Worm (Caenorhabditis elegans) whole organism, L4 larva: ENCODE results near the gene alkb-7.
A peak's percentile ranks its signal among the peaks of the same experiment; 100 is the strongest.

Experiments
- F10B5.3 ChIP-seq: sonication (generic microtip); optimal IDR thresholded peaks from 2 replicates; lab custom pipeline; 2016; ENCODE audit warnings: mild to moderate bottlenecking, missing genetic modification characterization, missing compliant biosample characterization
- F37D6.2 ChIP-seq: sonication (generic microtip); optimal IDR thresholded peaks from 2 replicates; lab custom pipeline; 2016; ENCODE audit warnings: mild to moderate bottlenecking, missing genetic modification characterization, missing compliant biosample characterization
- T20F7.1 ChIP-seq: fragments of 200-800 bp; sonication (Bioruptor generic); optimal IDR thresholded peaks from 2 replicates; lab custom pipeline; 2018; ENCODE audit warnings: mild to moderate bottlenecking, missing genetic modification characterization, missing compliant biosample characterization
- T26A8.4 ChIP-seq: fragments of 200-800 bp; sonication (Bioruptor generic); IDR thresholded peaks from 2 replicates; pipeline ENCODE4 v1.3.6; 2022; ENCODE audit warnings: missing genetic modification characterization, missing compliant biosample characterization
- Y48G9A.11 ChIP-seq: fragments of 200-800 bp; sonication (Bioruptor generic); IDR thresholded peaks from 2 replicates; pipeline ENCODE4 v1.3.6; 2022; ENCODE audit warnings: missing genetic modification reagents, missing genetic modification characterization, missing compliant biosample characterization
- aha-1 ChIP-seq: fragments of 150-350 bp; peaks from one replicate; lab custom pipeline; 2014; ENCODE audit warnings: missing biosample characterization, missing genetic modification characterization
- attf-4 ChIP-seq: sonication (generic microtip); optimal IDR thresholded peaks from 3 replicates; lab custom pipeline; 2017; ENCODE audit warnings: missing biosample characterization, missing genetic modification characterization
- ceh-28 ChIP-seq: fragments of 150-350 bp; optimal IDR thresholded peaks from 2 replicates; lab custom pipeline; 2014; ENCODE audit warnings: missing biosample characterization, missing genetic modification reagents, missing genetic modification characterization
- ceh-62 ChIP-seq: sonication (generic microtip); optimal IDR thresholded peaks from 2 replicates; lab custom pipeline; 2017; ENCODE audit warnings: missing biosample characterization, missing genetic modification characterization
- ctbp-1 ChIP-seq: fragments of 200-800 bp; sonication (Bioruptor generic); IDR thresholded peaks from 2 replicates; pipeline ENCODE4 v1.3.6; 2022; ENCODE audit warnings: missing genetic modification reagents, missing genetic modification characterization, missing compliant biosample characterization
- daf-16 ChIP-seq, 3 experiments: sonication (generic microtip); optimal IDR thresholded peaks; 2 replicates each; lab custom pipeline; 2016 to 2017; ENCODE audit warnings: missing genetic modification characterization in 3 of 3, missing genetic modification reagents in 3 of 3, mild to moderate bottlenecking in 2 of 3, missing compliant biosample characterization in 2 of 3, missing biosample characterization in 1 of 3, moderate library complexity in 1 of 3
- daf-19 ChIP-seq: fragments of 200-800 bp; sonication (Bioruptor generic); conservative IDR thresholded peaks from 2 replicates; pipeline ENCODE4 v1.3.6; 2022; ENCODE audit warnings: missing genetic modification characterization, missing compliant biosample characterization
- dpl-1 ChIP-seq: fragments of 150-350 bp; optimal IDR thresholded peaks from 2 replicates; lab custom pipeline; 2014; ENCODE audit warnings: missing biosample characterization, missing genetic modification reagents, missing genetic modification characterization
- fkh-10 ChIP-seq: fragments of 150-350 bp; optimal IDR thresholded peaks from 2 replicates; lab custom pipeline; 2014; ENCODE audit warnings: missing biosample characterization, missing genetic modification reagents, missing genetic modification characterization
- gei-8 ChIP-seq: fragments of 200-800 bp; sonication (Bioruptor generic); optimal IDR thresholded peaks from 2 replicates; lab custom pipeline; 2018; ENCODE audit warnings: mild to moderate bottlenecking, missing genetic modification characterization, missing compliant biosample characterization
- hlh-11 ChIP-seq: fragments of 200-800 bp; sonication (Bioruptor generic); optimal IDR thresholded peaks from 2 replicates; lab custom pipeline; 2018; ENCODE audit warnings: mild to moderate bottlenecking, missing genetic modification characterization, missing compliant biosample characterization
- lin-38 ChIP-seq: fragments of 200-800 bp; sonication (Bioruptor generic); IDR thresholded peaks from 2 replicates; pipeline ENCODE4 v1.3.6; 2022; ENCODE audit warnings: missing genetic modification reagents, missing genetic modification characterization, missing compliant biosample characterization
- lsy-2 ChIP-seq, 2 experiments: fragments of 150-350 bp in 1 of 2; sonication (generic microtip) in 1 of 2; optimal IDR thresholded peaks; 2 replicates each; lab custom pipeline; 2014 to 2017; ENCODE audit warnings: missing biosample characterization in 2 of 2, missing genetic modification characterization in 2 of 2
- mdl-1 ChIP-seq, 2 experiments: fragments of 150-350 bp in 1 of 2; sonication (generic microtip) in 1 of 2; optimal IDR thresholded peaks; 2 replicates each; lab custom pipeline; 2014 to 2017; ENCODE audit warnings: missing biosample characterization in 2 of 2, missing genetic modification characterization in 2 of 2
- nhr-102 ChIP-seq: sonication (generic microtip); optimal IDR thresholded peaks from 2 replicates; lab custom pipeline; 2016; ENCODE audit warnings: mild to moderate bottlenecking, missing genetic modification characterization, moderate library complexity, missing compliant biosample characterization
- nhr-42 ChIP-seq: fragments of 200-800 bp; sonication (Bioruptor generic); IDR thresholded peaks from 2 replicates; pipeline ENCODE4 v1.3.6; 2022; ENCODE audit warnings: missing genetic modification characterization, missing compliant biosample characterization
- nhr-48 ChIP-seq: sonication (generic microtip); optimal IDR thresholded peaks from 2 replicates; lab custom pipeline; 2016; ENCODE audit warnings: mild to moderate bottlenecking, missing genetic modification characterization, missing compliant biosample characterization
- nhr-6 ChIP-seq: fragments of 150-350 bp; optimal IDR thresholded peaks from 2 replicates; lab custom pipeline; 2014; ENCODE audit warnings: missing biosample characterization, missing genetic modification characterization
- nhr-77 ChIP-seq: fragments of 150-350 bp; optimal IDR thresholded peaks from 2 replicates; lab custom pipeline; 2014; ENCODE audit warnings: missing biosample characterization, missing genetic modification characterization
- pha-4 ChIP-seq, 2 experiments: fragments of 150-350 bp in 1 of 2; fragments of 200-800 bp in 1 of 2; sonication (Bioruptor generic) in 1 of 2; IDR thresholded peaks in 1 of 2; optimal IDR thresholded peaks in 1 of 2; 2 replicates each; pipeline versions ENCODE4 v1.3.6 to Lab custom; 2014 to 2022; ENCODE audit warnings: missing genetic modification characterization in 2 of 2, missing genetic modification reagents in 2 of 2, missing biosample characterization in 1 of 2, missing compliant biosample characterization in 1 of 2
- rbr-2 ChIP-seq: sonication (generic microtip); optimal IDR thresholded peaks from 2 replicates; lab custom pipeline; 2016; ENCODE audit warnings: missing genotype, missing genetic modification characterization, missing compliant biosample characterization
- saeg-2 ChIP-seq: fragments of 200-800 bp; sonication (Bioruptor generic); IDR thresholded peaks from 2 replicates; pipeline ENCODE4 v1.3.6; 2022; ENCODE audit warnings: missing genetic modification reagents, missing genetic modification characterization, missing compliant biosample characterization
- set-16 ChIP-seq: fragments of 200-800 bp; sonication (Bioruptor generic); IDR thresholded peaks from 2 replicates; pipeline ENCODE4 v1.3.6; 2022; ENCODE audit warnings: missing genetic modification reagents, missing genetic modification characterization, missing compliant biosample characterization
- skn-1 ChIP-seq: fragments of 150-350 bp; optimal IDR thresholded peaks from 2 replicates; lab custom pipeline; 2014; ENCODE audit warnings: missing biosample characterization, missing genetic modification characterization
- snpc-1.2 ChIP-seq: fragments of 200-800 bp; sonication (Bioruptor generic); IDR thresholded peaks from 2 replicates; pipeline ENCODE4 v1.3.6; 2022; ENCODE audit warnings: missing genetic modification reagents, missing genetic modification characterization, missing compliant biosample characterization
- unc-62 ChIP-seq, 3 experiments: fragments of 150-350 bp in 1 of 3; sonication (generic microtip); optimal IDR thresholded peaks in 2 of 3; peaks in 1 of 3; 1 replicate in 1 of 3; 2 replicates in 2 of 3; lab custom pipeline; 2014 to 2017; ENCODE audit warnings: missing biosample characterization in 3 of 3, missing genetic modification characterization in 3 of 3, missing genetic modification reagents in 3 of 3, missing genotype in 1 of 3
- zag-1 ChIP-seq: fragments of 150-350 bp; optimal IDR thresholded peaks from 2 replicates; lab custom pipeline; 2014; ENCODE audit warnings: missing biosample characterization, missing genetic modification characterization

The alkb-7 gene

DNA sequence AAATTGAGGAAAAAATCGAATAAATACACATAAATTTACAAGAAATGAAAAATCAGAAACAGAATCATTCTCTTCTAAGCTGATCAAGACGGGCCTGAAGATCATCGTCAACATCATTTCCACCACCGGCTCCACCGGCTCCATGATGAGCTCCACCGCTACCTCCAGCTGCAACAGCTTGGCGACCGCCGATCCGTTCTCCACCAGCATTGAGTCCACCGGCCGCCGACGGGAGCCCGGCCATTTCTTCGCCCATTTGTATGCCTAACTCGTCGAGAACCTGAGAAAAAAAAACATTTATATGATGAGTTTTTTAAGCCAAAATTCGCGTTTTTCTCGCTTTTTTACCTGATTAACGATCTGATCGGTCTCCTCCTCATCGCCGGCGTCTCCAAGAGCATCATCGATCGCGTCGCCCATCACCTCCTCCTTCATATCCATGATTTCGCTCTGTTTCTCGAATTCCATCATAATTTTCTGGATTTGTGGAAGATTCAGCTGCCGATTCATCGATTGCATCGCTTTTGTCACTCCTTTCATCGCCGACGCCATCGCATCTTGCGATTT lies 20.6 kb downstream of the alkb-7 start:
- no peak for TF ChIP-seq hlh-11 (tag; lab: Kevin White, UChicago)
- peak; percentile 86 for TF ChIP-seq set-16 (GFP tag; lab: Robert Waterston, UW)

DNA sequence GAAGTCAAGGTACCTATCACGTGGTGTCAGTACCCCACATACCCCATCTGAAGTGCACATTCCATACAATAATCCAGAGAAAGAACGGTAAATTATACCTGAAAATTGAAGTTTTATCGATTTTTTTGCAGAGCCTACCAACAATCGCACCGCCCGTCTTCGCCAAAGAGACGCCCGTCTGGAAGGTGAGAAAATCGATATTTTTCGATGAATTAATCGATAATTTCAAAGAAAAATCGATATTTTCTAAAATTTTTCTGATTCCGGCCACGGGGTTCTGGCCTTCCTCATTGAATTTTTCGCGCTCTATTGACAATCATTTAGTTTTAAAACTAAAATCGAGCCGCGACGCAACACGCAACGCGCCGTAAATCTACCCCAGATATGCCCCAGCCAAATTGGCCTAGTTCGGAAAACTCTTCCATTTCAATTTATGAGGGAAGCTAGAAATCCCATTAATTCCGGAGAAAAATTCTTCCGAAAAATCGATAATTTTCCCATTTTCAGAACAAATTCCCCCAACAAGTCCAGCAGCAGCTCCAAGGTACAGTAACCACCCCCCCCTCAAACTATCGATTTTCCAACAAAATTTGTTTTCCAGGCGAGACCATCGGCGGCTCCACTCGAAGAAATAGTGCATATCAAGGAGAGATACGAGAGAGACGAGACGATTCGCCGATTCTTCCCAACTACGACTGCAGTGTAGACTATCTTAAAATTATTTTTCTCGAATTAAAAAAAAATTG lies 21.3 kb downstream of the alkb-7 start:
- TF ChIP-seq nhr-42 (GFP tag; lab: Robert Waterston, UW) = 0 out of 2 replicates have a peak, but pooled peaks have one; percentile 41
- TF ChIP-seq pha-4 (GFP tag; IDR thresholded peaks at IDR 0.05; lab: Robert Waterston, UW) = 0 out of 2 replicates have a peak, but pooled peaks have one; percentile 26
- TF ChIP-seq pha-4 (tag; optimal IDR thresholded peaks at IDR 0.05; lab: Kevin White, UChicago) = no peak
- TF ChIP-seq daf-19 (GFP tag; lab: Robert Waterston, UW) = no peak
- 0 out of 2 replicates have a peak, but pooled peaks have one; percentile 26 for TF ChIP-seq snpc-1.2 (GFP tag; lab: Robert Waterston, UW)
- no peak for TF ChIP-seq F37D6.2
- TF ChIP-seq ceh-28 = peak; percentile 87
- no peak for TF ChIP-seq skn-1 (tag; lab: Kevin White, UChicago)
- peak; percentile 40 for TF ChIP-seq nhr-102
- TF ChIP-seq T20F7.1 = no peak
- no peak for TF ChIP-seq Y48G9A.11 (GFP tag; lab: Robert Waterston, UW)
- peak; percentile 71 for TF ChIP-seq lin-38
- TF ChIP-seq daf-16 (GFP tag; optimal IDR thresholded peaks at IDR 0.05; lab: Kevin White, UChicago) = no peak
- TF ChIP-seq daf-16 (tag; optimal IDR thresholded peaks at IDR 0.05; lab: Kevin White, UChicago) = peak; percentile 22
- no peak for TF ChIP-seq nhr-77 (tag; lab: Kevin White, UChicago)
- no peak for TF ChIP-seq ctbp-1
- peak; percentile 42 for TF ChIP-seq F10B5.3 (tag; lab: Kevin White, UChicago)

DNA sequence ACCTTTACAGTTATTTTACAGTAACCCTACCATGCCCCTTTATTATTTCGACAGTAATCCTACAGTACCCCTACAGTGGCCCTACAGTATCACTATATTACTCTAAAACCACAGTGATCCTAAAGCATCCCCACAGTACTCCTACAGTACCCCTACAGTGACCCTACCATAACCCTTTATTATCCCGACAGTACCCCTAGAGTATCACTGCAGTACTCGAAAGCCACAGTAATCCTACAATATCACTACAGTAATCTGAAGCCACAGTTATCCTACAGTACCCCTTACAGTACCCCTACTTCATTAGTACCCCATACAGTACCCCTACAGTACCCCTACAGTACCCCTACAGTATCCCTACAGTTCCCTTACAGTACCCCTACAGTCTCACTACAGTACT lies 23.5 kb downstream of the alkb-7 start:
- peak in 1 of 2 experiments; percentile 77 for TF ChIP-seq unc-62 (GFP tag; optimal IDR thresholded peaks at IDR 0.05 in 1 of 2; lab: Kevin White, UChicago)
- TF ChIP-seq unc-62 (tag; optimal IDR thresholded peaks at IDR 0.05; lab: Kevin White, UChicago) = no peak
- no peak for TF ChIP-seq fkh-10

DNA sequence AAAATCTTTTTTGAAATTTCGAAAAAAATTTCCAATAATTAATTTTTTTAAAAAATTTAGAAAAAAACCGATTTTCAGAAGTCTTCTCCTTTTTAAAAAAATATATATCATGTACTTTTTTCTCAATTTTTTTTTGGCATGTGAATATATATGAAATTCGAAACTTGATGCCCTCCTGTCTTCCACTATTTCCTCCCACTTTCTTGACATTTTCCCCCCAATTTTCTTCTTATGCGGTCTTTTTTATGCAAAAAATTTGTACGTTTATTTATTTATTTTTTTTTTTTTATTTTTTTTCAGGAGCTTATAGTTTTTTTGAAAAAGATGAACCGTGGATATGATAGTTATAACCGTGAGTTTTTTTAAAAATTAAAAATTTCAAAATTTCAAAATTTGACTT lies 27.5 kb downstream of the alkb-7 start, which contains the start of gene cnp-2:
Gene cnp-2 (plus strand): TSS at position 301 of the 400 bp plus-strand sequence.
- TF ChIP-seq attf-4 (tag; lab: Kevin White, UChicago) = no peak
- no peak for TF ChIP-seq zag-1 (tag; lab: Kevin White, UChicago)
- no peak for TF ChIP-seq T26A8.4 (GFP tag; lab: Robert Waterston, UW)
- TF ChIP-seq mdl-1 (tag; optimal IDR thresholded peaks at IDR 0.05; lab: Kevin White, UChicago) = no peak
- TF ChIP-seq, all 104 proteins: peak for 0

DNA sequence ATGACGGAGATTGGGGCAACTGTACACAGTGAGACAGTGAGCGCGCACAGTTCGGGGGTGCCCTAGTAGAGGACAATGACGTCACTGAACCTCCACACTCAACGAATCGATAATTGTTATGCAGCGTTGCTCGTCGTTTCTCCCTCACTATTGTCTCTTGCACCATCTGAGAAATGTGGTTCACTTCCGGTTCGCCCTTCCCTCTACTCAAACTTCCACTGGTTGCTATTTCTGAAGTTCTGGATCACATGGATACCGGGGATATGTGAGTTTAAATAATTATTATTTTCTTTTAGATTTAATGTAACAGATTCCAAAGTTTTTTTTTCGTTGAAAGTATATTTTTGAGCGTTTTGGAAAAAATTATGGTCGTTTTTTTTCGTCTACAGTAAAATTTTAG lies 31.8 kb downstream of the alkb-7 start, which contains the start of the genes Y46G5A.7 and Y46G5A.8:
Gene Y46G5A.7 (minus strand): TSS at position 153 of the 400 bp plus-strand sequence.
Gene Y46G5A.8 (plus strand): TSS at position 159 of the 400 bp plus-strand sequence.
- TF ChIP-seq attf-4 (tag; lab: Kevin White, UChicago) (no peak), nhr-77 (tag; lab: Kevin White, UChicago) (no peak), nhr-48 (tag; lab: Kevin White, UChicago) (no peak), pha-4 (GFP tag; IDR thresholded peaks at IDR 0.05; lab: Robert Waterston, UW) (no peak), pha-4 (tag; optimal IDR thresholded peaks at IDR 0.05; lab: Kevin White, UChicago) (no peak), snpc-1.2 (GFP tag; lab: Robert Waterston, UW) (no peak), gei-8 (GFP tag; lab: Kevin White, UChicago) (no peak), saeg-2 (GFP tag; lab: Robert Waterston, UW) (no peak), nhr-6 (no peak), aha-1 (tag; lab: Kevin White, UChicago) (no peak), ceh-62 (tag; lab: Kevin White, UChicago) (no peak), dpl-1 (GFP tag; lab: Kevin White, UChicago) (no peak), mdl-1 (tag; optimal IDR thresholded peaks at IDR 0.05; lab: Kevin White, UChicago) (no peak), lsy-2 (tag; optimal IDR thresholded peaks at IDR 0.05; lab: Kevin White, UChicago) (no peak), rbr-2 (tag; lab: Kevin White, UChicago) (no peak)
- TF ChIP-seq, all 104 proteins: peak for 0
